Fruit fly (Drosophila melanogaster) whole organism, embryonic: Measurements from ENCODE around the gene drongo.

Source experiments
- Atf3 ChIP-seq: fragments of 200-800 bp; sonication (Bioruptor generic); optimal IDR thresholded peaks from 3 replicates; lab custom pipeline; 2016; ENCODE audit warnings: missing biosample characterization, missing genetic modification characterization
- Bdp1 ChIP-seq: fragments of 200-800 bp; sonication (Bioruptor generic); optimal IDR thresholded peaks from 3 replicates; lab custom pipeline; 2016; ENCODE audit warnings: missing biosample characterization, missing genetic modification characterization
- Blimp-1 ChIP-seq: fragments of 200-800 bp; sonication (Bioruptor generic); optimal IDR thresholded peaks from 3 replicates; lab custom pipeline; 2018; ENCODE audit warnings: missing biosample characterization, missing genetic modification characterization, mild to moderate bottlenecking, moderate library complexity, missing genetic modification reagents
- CG10366 ChIP-seq: fragments of 200-800 bp; sonication (Bioruptor generic); IDR thresholded peaks from 2 replicates; pipeline ENCODE4 v1.3.6; 2022; ENCODE audit warnings: missing biosample characterization, missing genetic modification characterization
- CG10654 ChIP-seq: fragments of 200-800 bp; sonication (Bioruptor generic); optimal IDR thresholded peaks from 2 replicates; lab custom pipeline; 2016; ENCODE audit warnings: missing biosample characterization, missing genetic modification characterization
- CG12219 ChIP-seq: fragments of 200-800 bp; sonication (Bioruptor generic); optimal IDR thresholded peaks from 3 replicates; lab custom pipeline; 2018; ENCODE audit warnings: missing biosample characterization, mild to moderate bottlenecking, missing genetic modification characterization
- CG14014 ChIP-seq: fragments of 200-800 bp; sonication (Bioruptor generic); IDR thresholded peaks from 2 replicates; pipeline ENCODE4 v1.3.6; 2022; ENCODE audit warnings: missing biosample characterization, missing genetic modification characterization
- CG18599 ChIP-seq: fragments of 200-800 bp; sonication (Bioruptor generic); optimal IDR thresholded peaks from 3 replicates; lab custom pipeline; 2017; ENCODE audit warnings: missing biosample characterization, missing genetic modification characterization, mild to moderate bottlenecking, moderate library complexity, missing genetic modification reagents
- CG2199 ChIP-seq: fragments of 200-800 bp; sonication (Bioruptor generic); IDR thresholded peaks from 3 replicates; pipeline ENCODE4 v1.3.6; 2022; ENCODE audit warnings: missing biosample characterization, missing genetic modification characterization
- CG3065 ChIP-seq: fragments of 200-800 bp; sonication (Bioruptor generic); optimal IDR thresholded peaks from 2 replicates; lab custom pipeline; 2016; ENCODE audit warnings: missing biosample characterization, missing genetic modification characterization
- CG3281 ChIP-seq: fragments of 200-800 bp; sonication (Bioruptor generic); optimal IDR thresholded peaks from 3 replicates; lab custom pipeline; 2017; ENCODE audit warnings: missing biosample characterization, mild to moderate bottlenecking, missing genetic modification characterization
- CG33557 ChIP-seq: fragments of 200-800 bp; sonication (Bioruptor generic); optimal IDR thresholded peaks from 2 replicates; lab custom pipeline; 2019; ENCODE audit warnings: missing biosample characterization, mild to moderate bottlenecking, missing genetic modification characterization, moderate library complexity
- CG34376 ChIP-seq: fragments of 200-800 bp; sonication (Bioruptor generic); optimal IDR thresholded peaks from 2 replicates; lab custom pipeline; 2018; ENCODE audit warnings: missing biosample characterization, mild to moderate bottlenecking, missing genetic modification characterization
- CG5245 ChIP-seq: fragments of 200-800 bp; sonication (Bioruptor generic); optimal IDR thresholded peaks from 3 replicates; lab custom pipeline; 2016; ENCODE audit warnings: missing biosample characterization, missing genetic modification characterization
- CG6272 ChIP-seq: fragments of 200-800 bp; sonication (Bioruptor generic); IDR thresholded peaks from 2 replicates; pipeline ENCODE4 v1.3.6; 2022; ENCODE audit warnings: missing biosample characterization, missing genetic modification characterization
- CG6813 ChIP-seq: fragments of 200-800 bp; sonication (Bioruptor generic); optimal IDR thresholded peaks from 2 replicates; lab custom pipeline; 2017; ENCODE audit warnings: missing biosample characterization, missing genetic modification characterization, mild to moderate bottlenecking, moderate library complexity, missing genetic modification reagents
- CG7839 ChIP-seq: fragments of 200-800 bp; sonication (Bioruptor generic); optimal IDR thresholded peaks from 3 replicates; lab custom pipeline; 2018; ENCODE audit warnings: missing biosample characterization, mild to moderate bottlenecking, missing genetic modification characterization, moderate library complexity
- CG8944 ChIP-seq: fragments of 200-800 bp; sonication (Bioruptor generic); optimal IDR thresholded peaks from 3 replicates; lab custom pipeline; 2016; ENCODE audit warnings: missing biosample characterization, missing genetic modification characterization
- CG9932 ChIP-seq: fragments of 200-800 bp; sonication (Bioruptor generic); IDR thresholded peaks from 2 replicates; pipeline ENCODE4 v1.3.6; 2022; ENCODE audit warnings: missing biosample characterization, missing genetic modification characterization
- CrebB ChIP-seq: fragments of 200-800 bp; sonication (Bioruptor generic); optimal IDR thresholded peaks from 3 replicates; lab custom pipeline; 2018; ENCODE audit warnings: missing biosample characterization, mild to moderate bottlenecking, missing genetic modification characterization
- HHEX ChIP-seq: fragments of 200-800 bp; sonication (Bioruptor generic); optimal IDR thresholded peaks from 3 replicates; lab custom pipeline; 2017; ENCODE audit warnings: missing biosample characterization, mild to moderate bottlenecking, missing genetic modification characterization, missing genetic modification reagents
- HmgZ ChIP-seq: fragments of 200-800 bp; sonication (Bioruptor generic); optimal IDR thresholded peaks from 2 replicates; lab custom pipeline; 2018; ENCODE audit warnings: missing biosample characterization, mild to moderate bottlenecking, missing genetic modification characterization
- Hr51 ChIP-seq, 2 experiments: fragments of 200-800 bp; sonication (Bioruptor generic); optimal IDR thresholded peaks; 2 replicates in 1 of 2; 3 replicates in 1 of 2; lab custom pipeline; 2016 to 2018; ENCODE audit warnings: missing biosample characterization in 2 of 2, missing genetic modification characterization in 2 of 2, mild to moderate bottlenecking in 1 of 2, moderate library complexity in 1 of 2
- Kr ChIP-seq: fragments of 200-800 bp; sonication (Bioruptor generic); optimal IDR thresholded peaks from 2 replicates; lab custom pipeline; 2017; ENCODE audit warnings: missing biosample characterization, mild to moderate bottlenecking, missing genetic modification characterization
- MESR4 ChIP-seq: fragments of 200-800 bp; sonication (Bioruptor generic); optimal IDR thresholded peaks from 2 replicates; lab custom pipeline; 2018; ENCODE audit warnings: missing biosample characterization, mild to moderate bottlenecking, missing genetic modification characterization, moderate library complexity
- Ravus ChIP-seq: fragments of 200-800 bp; sonication (Bioruptor generic); IDR thresholded peaks from 2 replicates; pipeline ENCODE4 v1.3.6; 2022; ENCODE audit warnings: missing biosample characterization, missing genetic modification characterization
- Rfx ChIP-seq: fragments of 200-800 bp; sonication (Bioruptor generic); IDR thresholded peaks from 2 replicates; pipeline ENCODE4 v1.3.6; 2022; ENCODE audit warnings: missing biosample characterization, missing genetic modification characterization
- Sin3A ChIP-seq: fragments of >200 bp; optimal IDR thresholded peaks from 2 replicates; lab custom pipeline; 2018
- Sox102F ChIP-seq: fragments of 200-800 bp; sonication (Bioruptor generic); optimal IDR thresholded peaks from 2 replicates; lab custom pipeline; 2018; ENCODE audit warnings: missing biosample characterization, mild to moderate bottlenecking, missing genetic modification characterization, moderate library complexity
- aop ChIP-seq: fragments of 200-800 bp; sonication (Bioruptor generic); IDR thresholded peaks from 2 replicates; pipeline ENCODE4 v1.3.6; 2022; ENCODE audit warnings: missing biosample characterization, missing genetic modification characterization
- ash1 ChIP-seq: fragments of 200-800 bp; sonication (Bioruptor generic); optimal IDR thresholded peaks from 2 replicates; lab custom pipeline; 2018; ENCODE audit warnings: missing biosample characterization, mild to moderate bottlenecking, missing genetic modification characterization
- bbx ChIP-seq: fragments of 200-800 bp; sonication (Bioruptor generic); IDR thresholded peaks from 2 replicates; pipeline ENCODE4 v1.3.6; 2022; ENCODE audit warnings: missing biosample characterization, missing genetic modification characterization; ENCODE audit not compliant: partially characterized antibody
- bowl ChIP-seq: fragments of 200-800 bp; sonication (Bioruptor generic); IDR thresholded peaks from 2 replicates; pipeline ENCODE4 v1.3.6; 2022; ENCODE audit warnings: missing biosample characterization, missing genetic modification characterization
- br ChIP-seq: fragments of >200 bp; optimal IDR thresholded peaks from 2 replicates; lab custom pipeline; 2017
- chinmo ChIP-seq: fragments of 200-800 bp; sonication (Bioruptor generic); IDR thresholded peaks from 4 replicates; pipeline ENCODE4 v1.3.6; 2022; ENCODE audit warnings: missing biosample characterization, missing genetic modification characterization; ENCODE audit not compliant: partially characterized antibody
- ci ChIP-seq: fragments of 200-800 bp; sonication (Bioruptor generic); IDR thresholded peaks from 3 replicates; pipeline ENCODE4 v1.3.6; 2022; ENCODE audit warnings: missing biosample characterization, missing genetic modification characterization
- disco-r ChIP-seq: fragments of 200-800 bp; sonication (Bioruptor generic); optimal IDR thresholded peaks from 2 replicates; lab custom pipeline; 2016; ENCODE audit warnings: missing biosample characterization, missing genetic modification characterization
- eve ChIP-seq, 2 experiments: fragments of >200 bp; optimal IDR thresholded peaks; 2 replicates each; lab custom pipeline; 2017; ENCODE audit warnings: missing biosample characterization in 2 of 2, missing genetic modification characterization in 2 of 2
- fd64A ChIP-seq: fragments of 200-800 bp; sonication (Bioruptor generic); optimal IDR thresholded peaks from 3 replicates; lab custom pipeline; 2018; ENCODE audit warnings: missing biosample characterization, mild to moderate bottlenecking, missing genetic modification characterization
- inv ChIP-seq: fragments of 200-800 bp; sonication (Bioruptor generic); IDR thresholded peaks from 2 replicates; pipeline ENCODE4 v1.3.6; 2022; ENCODE audit warnings: missing biosample characterization, missing genetic modification characterization; ENCODE audit not compliant: partially characterized antibody
- klu ChIP-seq: fragments of 200-800 bp; sonication (Bioruptor generic); IDR thresholded peaks from 2 replicates; pipeline ENCODE4 v1.3.6; 2022; ENCODE audit warnings: missing biosample characterization, missing genetic modification characterization
- luna ChIP-seq: fragments of 200-800 bp; sonication (Bioruptor generic); optimal IDR thresholded peaks from 2 replicates; lab custom pipeline; 2016; ENCODE audit warnings: missing biosample characterization, missing genetic modification characterization
- pfk ChIP-seq: fragments of 200-800 bp; sonication (Bioruptor generic); optimal IDR thresholded peaks from 2 replicates; lab custom pipeline; 2018; ENCODE audit warnings: missing biosample characterization, mild to moderate bottlenecking, missing genetic modification characterization, moderate library complexity
- prd ChIP-seq, 3 experiments: fragments of >200 bp in 2 of 3; fragments of 200-800 bp in 1 of 3; sonication (Bioruptor generic) in 1 of 3; optimal IDR thresholded peaks in 2 of 3; IDR thresholded peaks in 1 of 3; 2 replicates in 2 of 3; 3 replicates in 1 of 3; pipeline versions ENCODE4 v1.3.6 to Lab custom; 2017 to 2022; ENCODE audit warnings: missing biosample characterization in 1 of 3, missing genetic modification characterization in 1 of 3
- repo ChIP-seq: fragments of 200-800 bp; sonication (Bioruptor generic); optimal IDR thresholded peaks from 2 replicates; lab custom pipeline; 2016; ENCODE audit warnings: missing biosample characterization, missing genetic modification characterization
- rib ChIP-seq: fragments of 200-800 bp; sonication (Bioruptor generic); IDR thresholded peaks from 2 replicates; pipeline ENCODE4 v1.3.6; 2022; ENCODE audit warnings: missing biosample characterization, missing genetic modification characterization
- sna ChIP-seq: fragments of 200-800 bp; sonication (Bioruptor generic); IDR thresholded peaks from 2 replicates; pipeline ENCODE4 v1.3.6; 2022; ENCODE audit warnings: missing biosample characterization, missing genetic modification characterization; ENCODE audit not compliant: partially characterized antibody
- so ChIP-seq: fragments of 200-800 bp; sonication (Bioruptor generic); IDR thresholded peaks from 3 replicates; pipeline ENCODE4 v1.3.6; 2022; ENCODE audit warnings: missing biosample characterization, missing genetic modification characterization
- vfl ChIP-seq: fragments of 200-800 bp; sonication (Bioruptor generic); optimal IDR thresholded peaks from 2 replicates; lab custom pipeline; 2016; ENCODE audit warnings: missing biosample characterization, missing genetic modification characterization
- yki ChIP-seq: fragments of >200 bp; optimal IDR thresholded peaks from 3 replicates; lab custom pipeline; 2018

Gene drongo

DNA sequence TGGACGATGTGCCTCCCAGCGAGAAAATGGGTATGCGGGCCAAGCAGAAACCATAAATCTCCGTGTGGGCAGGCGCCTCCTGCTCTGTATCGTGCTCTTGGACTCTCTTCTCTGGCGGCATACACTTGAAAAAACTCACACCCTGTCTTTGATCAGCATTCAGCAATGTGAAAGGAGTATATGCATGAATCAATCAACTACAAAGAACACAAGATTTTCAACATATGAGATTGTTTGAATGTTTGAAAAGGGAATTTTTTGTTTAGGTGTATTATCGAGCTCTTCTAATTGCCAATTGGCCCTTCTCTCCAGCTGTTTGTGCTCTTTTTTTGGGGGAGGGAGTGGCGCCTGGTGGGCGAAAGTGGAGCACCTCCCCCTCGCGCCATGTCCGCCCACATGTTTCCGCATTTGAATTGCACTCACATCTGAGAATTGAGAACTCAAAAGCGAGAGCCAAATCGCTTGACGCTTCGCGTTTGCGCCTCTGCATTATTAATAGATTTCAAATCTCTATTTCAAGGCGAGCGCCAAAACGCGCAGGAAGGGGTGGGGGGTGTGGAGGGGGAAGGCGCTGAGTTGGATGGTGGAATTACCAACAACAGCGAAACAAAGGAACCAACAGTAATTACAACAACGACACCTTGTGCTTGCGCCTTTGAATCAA lies 5.4 kb downstream of the drongo start (continued):
- TF ChIP-seq br (lab: Kevin White, UChicago) (no peak), Sin3A (lab: Kevin White, UChicago) (no peak), CG12219 (GFP tag; lab: Kevin White, UChicago) (peak; percentile 88), CG33557 (no peak), bbx (no peak), MESR4 (peak; percentile 33), CG9932 (GFP tag; lab: Robert Waterston, UW) (peak; percentile 91), Rfx (GFP tag; lab: Robert Waterston, UW) (peak; percentile 95), bowl (GFP tag; lab: Robert Waterston, UW) (peak; percentile 66; the same call in 1 of the 2 replicates), vfl (peak; percentile 54), luna (GFP tag; lab: Kevin White, UChicago) (peak; percentile 26), CG6813 (peak; percentile 82), CG2199 (GFP tag; lab: Robert Waterston, UW) (peak; percentile 65; the same call in 2 of the 3 replicates), HmgZ (tag; lab: Kevin White, UChicago) (peak; percentile 83), Kr (GFP tag; lab: Kevin White, UChicago) (no peak), klu (GFP tag; lab: Robert Waterston, UW) (peak; percentile 69), CG8944 (GFP tag; lab: Kevin White, UChicago) (peak; percentile 84), disco-r (GFP tag; lab: Kevin White, UChicago) (peak; percentile 73), sna (GFP tag; lab: Robert Waterston, UW) (no peak), CG18599 (peak; percentile 91), rib (GFP tag; lab: Robert Waterston, UW) (peak; percentile 76), Hr51 (GFP tag; optimal IDR thresholded peaks at IDR 0.05; lab: Kevin White, UChicago) (peak; percentile 79 to 90), prd (optimal IDR thresholded peaks at IDR 0.05; lab: Kevin White, UChicago) (no peak), prd (GFP tag; IDR thresholded peaks at IDR 0.05; lab: Robert Waterston, UW) (peak; percentile 91), ci (GFP tag; lab: Robert Waterston, UW) (peak; percentile 97), CrebB (tag; lab: Kevin White, UChicago) (peak; percentile 82), CG10654 (GFP tag; lab: Kevin White, UChicago) (peak; percentile 80), fd64A (peak; percentile 63), Ravus (GFP tag; lab: Robert Waterston, UW) (peak; percentile 73), chinmo (peak; percentile 83; the same call in 3 of the 4 replicates), so (GFP tag; lab: Robert Waterston, UW) (peak; percentile 91), ash1 (GFP tag; lab: Kevin White, UChicago) (peak; percentile 34), CG10366 (GFP tag; lab: Robert Waterston, UW) (peak; percentile 92), CG14014 (peak; percentile 90), eve (GFP tag; optimal IDR thresholded peaks at IDR 0.05; lab: Kevin White, UChicago) (no peak), HHEX (GFP tag; lab: Kevin White, UChicago) (peak; percentile 90), CG34376 (GFP tag; lab: Kevin White, UChicago) (peak; percentile 67), Bdp1 (GFP tag; lab: Kevin White, UChicago) (peak; percentile 60), CG5245 (GFP tag; lab: Kevin White, UChicago) (peak; percentile 71), aop (peak; percentile 67; the same call in 1 of the 2 replicates), CG7839 (tag; lab: Kevin White, UChicago) (peak; percentile 90), CG3281 (GFP tag; lab: Kevin White, UChicago) (peak; percentile 87), inv (GFP tag; lab: Robert Waterston, UW) (no peak), CG6272 (peak; percentile 80), pfk (GFP tag; lab: Kevin White, UChicago) (no peak), Sox102F (peak; percentile 91), yki (no peak), repo (GFP tag; lab: Kevin White, UChicago) (peak; percentile 80), CG3065 (GFP tag; lab: Kevin White, UChicago) (peak; percentile 69), Blimp-1 (GFP tag; lab: Kevin White, UChicago) (peak; percentile 86), Atf3 (GFP tag; lab: Kevin White, UChicago) (peak; percentile 81)
